Fruit fly (Drosophila melanogaster) whole organism, larva: ENCODE measurements around the gene Wnt5.

ENCODE experiments used
- noc ChIP-seq: fragments of 200-800 bp; sonication (Bioruptor generic); optimal IDR thresholded peaks from 3 replicates; lab custom pipeline; 2019; ENCODE audit warnings: missing biosample characterization, mild to moderate bottlenecking, missing genetic modification characterization, moderate library complexity

Gene Wnt5

dm6 chrX:18524594-18525266 is 19.5 kb upstream of the Wnt5 start:
- TF ChIP-seq noc (tag; lab: Kevin White, UChicago), result no peak

- no peak for TF ChIP-seq noc (tag; lab: Kevin White, UChicago)
Measured at dm6 chrX:18523146-18523812, 18.1 kb upstream of the Wnt5 start.

dm6 chrX:18522395-18523104 is 17.3 kb upstream of the Wnt5 start, which contains the start of gene CG6481:
Gene CG6481 (minus strand): TSS chrX:18522445.
- no peak for TF ChIP-seq noc (tag; lab: Kevin White, UChicago)

- no peak for TF ChIP-seq noc (tag; lab: Kevin White, UChicago)
Measured at dm6 chrX:18520360-18520759, 15.2 kb upstream of the Wnt5 start.

- TF ChIP-seq noc (tag; lab: Kevin White, UChicago), result no peak
Measured at dm6 chrX:18517415-18517814, 12.2 kb upstream of the Wnt5 start.

dm6 chrX:18515988-18516541 is 10.9 kb upstream of the Wnt5 start:
- TF ChIP-seq noc (tag; lab: Kevin White, UChicago), result no peak

dm6 chrX:18515205-18515921 is 10.2 kb upstream of the Wnt5 start, which contains the start of the genes Bx and HisRS:
Gene Bx (plus strand): TSS chrX:18515428.
Gene HisRS (plus strand): TSS chrX:18515428.
- TF ChIP-seq noc (tag; lab: Kevin White, UChicago), result no peak

dm6 chrX:18514767-18515166 is 9.6 kb upstream of the Wnt5 start, which contains the start of gene CG6470:
Gene CG6470 (minus strand): TSS chrX:18514867.
- TF ChIP-seq noc (tag; lab: Kevin White, UChicago), result no peak

- TF ChIP-seq noc (tag; lab: Kevin White, UChicago), result no peak
Measured at dm6 chrX:18512271-18512679, 7.1 kb upstream of the Wnt5 start, which contains the start of gene Ggt-1. Gene Ggt-1 (minus strand): TSS chrX:18512521.

- no peak for TF ChIP-seq noc (tag; lab: Kevin White, UChicago)
Measured at dm6 chrX:18510884-18511283, 5.7 kb upstream of the Wnt5 start.

- no peak for TF ChIP-seq noc (tag; lab: Kevin White, UChicago)
Measured at dm6 chrX:18509430-18509829, 4.2 kb upstream of the Wnt5 start.

- no peak for TF ChIP-seq noc (tag; lab: Kevin White, UChicago)
Measured at dm6 chrX:18508565-18508964, 3.4 kb upstream of the Wnt5 start.

dm6 chrX:18506639-18507528 is 1.7 kb upstream of the Wnt5 start:
- no peak for TF ChIP-seq noc (tag; lab: Kevin White, UChicago)

dm6 chrX:18499679-18500187 is 5.5 kb downstream of the Wnt5 start, which contains the start of the genes Pgant7 and Xrcc2:
Gene Pgant7 (minus strand): TSS chrX:18499986.
Gene Xrcc2 (plus strand): TSS chrX:18500127.
- TF ChIP-seq noc (tag; lab: Kevin White, UChicago), result no peak
